Fruit fly (Drosophila melanogaster): ENCODE results near the gene COX7B.

DNA sequence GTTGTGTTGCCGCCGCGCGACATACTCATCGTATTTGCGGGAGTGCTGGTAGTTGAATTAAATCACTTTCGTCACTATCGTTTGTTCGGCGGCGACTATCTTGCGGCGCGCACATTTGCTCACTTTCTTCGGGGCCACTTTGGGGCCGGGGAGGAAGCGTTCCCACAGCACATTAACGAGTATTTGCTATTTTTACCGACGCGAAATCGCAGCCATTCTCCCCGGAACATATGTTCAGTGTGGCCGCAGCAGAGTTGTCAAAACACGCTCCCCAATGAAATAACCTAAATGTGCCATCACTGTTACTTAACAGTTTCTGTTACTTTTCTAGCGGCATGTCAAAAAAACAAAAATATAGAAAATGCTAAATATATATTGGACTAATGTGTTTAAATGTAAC lies 7.7 kb downstream of the COX7B start, which contains the start of gene frc:
- TF ChIP-seq CTCF (optimal IDR thresholded peaks at IDR 0.05) (no peak), CG8478 (optimal IDR thresholded peaks at IDR 0.05) (no peak)

All from S2 (cell line).